Fruit fly (Drosophila melanogaster) whole organism, embryonic: Measurements from ENCODE around the gene CG10365.

Experiments
- BEAF-32 ChIP-seq: fragments of 200-800 bp; sonication (Bioruptor generic); optimal IDR thresholded peaks from 3 replicates; lab custom pipeline; 2017; ENCODE audit warnings: missing biosample characterization, missing genetic modification characterization, mild to moderate bottlenecking, moderate library complexity, missing genetic modification reagents
- BtbVII ChIP-seq: fragments of 200-800 bp; sonication (Bioruptor generic); optimal IDR thresholded peaks from 3 replicates; lab custom pipeline; 2017; ENCODE audit warnings: missing biosample characterization, mild to moderate bottlenecking, missing genetic modification characterization
- C15 ChIP-seq: fragments of 200-800 bp; sonication (Bioruptor generic); IDR thresholded peaks from 3 replicates; pipeline ENCODE4 v1.3.6; 2022; ENCODE audit warnings: missing biosample characterization, missing genetic modification characterization
- CG10147 ChIP-seq: fragments of 200-800 bp; sonication (Bioruptor generic); optimal IDR thresholded peaks from 2 replicates; lab custom pipeline; 2019; ENCODE audit warnings: missing biosample characterization, mild to moderate bottlenecking, missing genetic modification characterization, moderate library complexity
- CG10274 ChIP-seq: fragments of 200-800 bp; sonication (Bioruptor generic); optimal IDR thresholded peaks from 3 replicates; lab custom pipeline; 2017; ENCODE audit warnings: missing biosample characterization, mild to moderate bottlenecking, missing genetic modification characterization
- CG10321 ChIP-seq: fragments of 200-800 bp; sonication (Bioruptor generic); IDR thresholded peaks from 2 replicates; pipeline ENCODE4 v1.3.6; 2022; ENCODE audit warnings: missing biosample characterization, missing genetic modification characterization
- CG10431 ChIP-seq: fragments of 200-800 bp; sonication (Bioruptor generic); optimal IDR thresholded peaks from 3 replicates; lab custom pipeline; 2018; ENCODE audit warnings: missing biosample characterization, mild to moderate bottlenecking, missing genetic modification characterization
- CG13287 ChIP-seq: fragments of 200-800 bp; sonication (Bioruptor generic); IDR thresholded peaks from 2 replicates; pipeline ENCODE4 v1.3.6; 2022; ENCODE audit warnings: missing biosample characterization, missing genetic modification characterization; ENCODE audit not compliant: partially characterized antibody
- CG13624 ChIP-seq: fragments of 200-800 bp; sonication (Bioruptor generic); optimal IDR thresholded peaks from 2 replicates; lab custom pipeline; 2016; ENCODE audit warnings: missing biosample characterization, missing genetic modification characterization
- CG18476 ChIP-seq: fragments of 200-800 bp; sonication (Bioruptor generic); optimal IDR thresholded peaks from 2 replicates; lab custom pipeline; 2016; ENCODE audit warnings: missing biosample characterization, mild to moderate bottlenecking, missing genetic modification characterization
- CG18599 ChIP-seq: fragments of 200-800 bp; sonication (Bioruptor generic); optimal IDR thresholded peaks from 3 replicates; lab custom pipeline; 2017; ENCODE audit warnings: missing biosample characterization, missing genetic modification characterization, mild to moderate bottlenecking, moderate library complexity, missing genetic modification reagents
- CG18764 ChIP-seq: fragments of 200-800 bp; sonication (Bioruptor generic); optimal IDR thresholded peaks from 3 replicates; lab custom pipeline; 2016; ENCODE audit warnings: missing biosample characterization, missing genetic modification characterization
- CG2116 ChIP-seq: fragments of 200-800 bp; sonication (Bioruptor generic); optimal IDR thresholded peaks from 3 replicates; lab custom pipeline; 2018; ENCODE audit warnings: missing biosample characterization, mild to moderate bottlenecking, missing genetic modification characterization
- CG2120 ChIP-seq: fragments of 200-800 bp; sonication (Bioruptor generic); optimal IDR thresholded peaks from 3 replicates; lab custom pipeline; 2016; ENCODE audit warnings: missing biosample characterization, missing genetic modification characterization
- CG2202 ChIP-seq: fragments of 200-800 bp; sonication (Bioruptor generic); optimal IDR thresholded peaks from 2 replicates; lab custom pipeline; 2018; ENCODE audit warnings: missing biosample characterization, mild to moderate bottlenecking, missing genetic modification characterization
- CG31224 ChIP-seq: fragments of 200-800 bp; sonication (Bioruptor generic); IDR thresholded peaks from 2 replicates; pipeline ENCODE4 v1.3.6; 2022; ENCODE audit warnings: missing biosample characterization, missing genetic modification characterization
- CG31365 ChIP-seq: fragments of 200-800 bp; sonication (Bioruptor generic); optimal IDR thresholded peaks from 2 replicates; lab custom pipeline; 2018; ENCODE audit warnings: missing biosample characterization, mild to moderate bottlenecking, missing genetic modification characterization
- CG34376 ChIP-seq: fragments of 200-800 bp; sonication (Bioruptor generic); optimal IDR thresholded peaks from 2 replicates; lab custom pipeline; 2018; ENCODE audit warnings: missing biosample characterization, mild to moderate bottlenecking, missing genetic modification characterization
- CG34422 ChIP-seq: fragments of 200-800 bp; sonication (Bioruptor generic); IDR thresholded peaks from 3 replicates; pipeline ENCODE4 v1.3.6; 2022; ENCODE audit warnings: missing biosample characterization, missing genetic modification characterization
- CG42726 ChIP-seq: fragments of 200-800 bp; sonication (Bioruptor generic); IDR thresholded peaks from 2 replicates; pipeline ENCODE4 v1.3.6; 2022; ENCODE audit warnings: missing biosample characterization, missing genetic modification characterization; ENCODE audit not compliant: partially characterized antibody
- CG4820 ChIP-seq: fragments of 200-800 bp; sonication (Bioruptor generic); optimal IDR thresholded peaks from 3 replicates; lab custom pipeline; 2016; ENCODE audit warnings: missing biosample characterization, missing genetic modification characterization
- CG5180 ChIP-seq: fragments of 200-800 bp; sonication (Bioruptor generic); optimal IDR thresholded peaks from 3 replicates; lab custom pipeline; 2017; ENCODE audit warnings: missing biosample characterization, missing genetic modification characterization, mild to moderate bottlenecking, moderate library complexity, missing genetic modification reagents
- CG8765 ChIP-seq: fragments of 200-800 bp; sonication (Bioruptor generic); IDR thresholded peaks from 2 replicates; pipeline ENCODE4 v1.3.6; 2022; ENCODE audit warnings: missing biosample characterization, missing genetic modification characterization
- CG9609 ChIP-seq: fragments of 200-800 bp; sonication (Bioruptor generic); optimal IDR thresholded peaks from 3 replicates; lab custom pipeline; 2016; ENCODE audit warnings: missing biosample characterization, missing genetic modification characterization
- CG9876 ChIP-seq: fragments of 200-800 bp; sonication (Bioruptor generic); optimal IDR thresholded peaks from 2 replicates; lab custom pipeline; 2016; ENCODE audit warnings: missing biosample characterization, missing genetic modification characterization
- Dip3 ChIP-seq: fragments of 200-800 bp; sonication (Bioruptor generic); optimal IDR thresholded peaks from 3 replicates; lab custom pipeline; 2016; ENCODE audit warnings: missing biosample characterization, missing genetic modification characterization
- Dref ChIP-seq: fragments of 200-800 bp; sonication (Bioruptor generic); IDR thresholded peaks from 2 replicates; pipeline ENCODE4 v1.3.6; 2022; ENCODE audit warnings: missing biosample characterization, missing genetic modification characterization
- ERR ChIP-seq: fragments of 200-800 bp; sonication (Bioruptor generic); optimal IDR thresholded peaks from 2 replicates; lab custom pipeline; 2016; ENCODE audit warnings: missing biosample characterization, missing genetic modification characterization
- Eip74EF ChIP-seq, 2 experiments: fragments of 200-800 bp in 1 of 2; fragments of >200 bp in 1 of 2; sonication (Bioruptor generic) in 1 of 2; optimal IDR thresholded peaks; 2 replicates each; lab custom pipeline; 2017 to 2019; ENCODE audit warnings: missing biosample characterization in 2 of 2, missing genetic modification characterization in 2 of 2, mild to moderate bottlenecking in 1 of 2, moderate library complexity in 1 of 2
- HLHmδ ChIP-seq: fragments of 200-800 bp; sonication (Bioruptor generic); optimal IDR thresholded peaks from 2 replicates; lab custom pipeline; 2018; ENCODE audit warnings: missing biosample characterization, mild to moderate bottlenecking, missing genetic modification characterization, moderate library complexity
- Hand ChIP-seq: fragments of 200-800 bp; sonication (Bioruptor generic); optimal IDR thresholded peaks from 2 replicates; lab custom pipeline; 2017; ENCODE audit warnings: mild to moderate bottlenecking, missing biosample characterization, missing genetic modification reagents, missing genetic modification characterization
- Hsf ChIP-seq: fragments of 200-800 bp; sonication (Bioruptor generic); optimal IDR thresholded peaks from 3 replicates; lab custom pipeline; 2016; ENCODE audit warnings: missing biosample characterization, missing genetic modification characterization
- Jarid2 ChIP-seq: fragments of 200-800 bp; sonication (Bioruptor generic); optimal IDR thresholded peaks from 3 replicates; lab custom pipeline; 2017; ENCODE audit warnings: mild to moderate bottlenecking, missing biosample characterization, missing genetic modification reagents, missing genetic modification characterization
- Oli ChIP-seq: fragments of 200-800 bp; sonication (Bioruptor generic); optimal IDR thresholded peaks from 2 replicates; lab custom pipeline; 2018; ENCODE audit warnings: missing biosample characterization, mild to moderate bottlenecking, missing genetic modification characterization, moderate library complexity
- Six4 ChIP-seq: fragments of 200-800 bp; sonication (Bioruptor generic); optimal IDR thresholded peaks from 2 replicates; lab custom pipeline; 2016; ENCODE audit warnings: missing biosample characterization, missing genetic modification characterization
- Sox100B ChIP-seq: fragments of 200-800 bp; sonication (Bioruptor generic); optimal IDR thresholded peaks from 3 replicates; lab custom pipeline; 2018; ENCODE audit warnings: missing biosample characterization, mild to moderate bottlenecking, missing genetic modification characterization
- Xrp1 ChIP-seq: fragments of 200-800 bp; sonication (Bioruptor generic); IDR thresholded peaks from 2 replicates; pipeline ENCODE4 v1.3.6; 2022; ENCODE audit warnings: missing biosample characterization, missing genetic modification characterization
- bowl ChIP-seq: fragments of 200-800 bp; sonication (Bioruptor generic); IDR thresholded peaks from 2 replicates; pipeline ENCODE4 v1.3.6; 2022; ENCODE audit warnings: missing biosample characterization, missing genetic modification characterization
- crp ChIP-seq, 2 experiments: fragments of 200-800 bp; sonication (Bioruptor generic); optimal IDR thresholded peaks; 2 replicates in 1 of 2; 3 replicates in 1 of 2; lab custom pipeline; 2017; ENCODE audit warnings: missing biosample characterization in 2 of 2, missing genetic modification characterization in 2 of 2, mild to moderate bottlenecking in 1 of 2, moderate library complexity in 1 of 2
- dmrt99B ChIP-seq: fragments of 200-800 bp; sonication (Bioruptor generic); optimal IDR thresholded peaks from 2 replicates; lab custom pipeline; 2018; ENCODE audit warnings: missing biosample characterization, mild to moderate bottlenecking, missing genetic modification characterization, moderate library complexity
- en ChIP-seq: fragments of 200-800 bp; sonication (Bioruptor generic); optimal IDR thresholded peaks from 2 replicates; lab custom pipeline; 2016; ENCODE audit warnings: missing biosample characterization, missing genetic modification characterization
- esg ChIP-seq: fragments of 200-800 bp; sonication (Bioruptor generic); conservative IDR thresholded peaks from 2 replicates; pipeline ENCODE4 v1.3.6; 2022; ENCODE audit warnings: missing biosample characterization, missing genetic modification characterization
- nerfin-2 ChIP-seq: fragments of 200-800 bp; sonication (Bioruptor generic); IDR thresholded peaks from 2 replicates; pipeline ENCODE4 v1.3.6; 2022; ENCODE audit warnings: missing biosample characterization, missing genetic modification characterization; ENCODE audit not compliant: partially characterized antibody
- pan ChIP-seq, 4 experiments: fragments of >200 bp in 3 of 4; fragments of 200-800 bp in 1 of 4; sonication (Bioruptor generic) in 1 of 4; optimal IDR thresholded peaks in 3 of 4; IDR thresholded peaks in 1 of 4; 2 replicates each; pipeline versions ENCODE4 v1.3.6 to Lab custom; 2017 to 2022; ENCODE audit warnings: missing biosample characterization in 2 of 4, missing genetic modification characterization in 2 of 4, mixed read lengths in 1 of 4
- prd ChIP-seq, 3 experiments: fragments of >200 bp in 2 of 3; fragments of 200-800 bp in 1 of 3; sonication (Bioruptor generic) in 1 of 3; optimal IDR thresholded peaks in 2 of 3; IDR thresholded peaks in 1 of 3; 2 replicates in 2 of 3; 3 replicates in 1 of 3; pipeline versions ENCODE4 v1.3.6 to Lab custom; 2017 to 2022; ENCODE audit warnings: missing biosample characterization in 1 of 3, missing genetic modification characterization in 1 of 3
- repo ChIP-seq: fragments of 200-800 bp; sonication (Bioruptor generic); optimal IDR thresholded peaks from 2 replicates; lab custom pipeline; 2016; ENCODE audit warnings: missing biosample characterization, missing genetic modification characterization
- sna ChIP-seq: fragments of 200-800 bp; sonication (Bioruptor generic); IDR thresholded peaks from 2 replicates; pipeline ENCODE4 v1.3.6; 2022; ENCODE audit warnings: missing biosample characterization, missing genetic modification characterization; ENCODE audit not compliant: partially characterized antibody

The CG10365 gene

dm6 chr3R:23722680-23723372, at the start of gene CG10365 (continued):
- peak; percentile 95 for TF ChIP-seq CG18599 (GFP tag; lab: Kevin White, UChicago)
- TF ChIP-seq CG13624 (GFP tag; lab: Kevin White, UChicago): no peak
- TF ChIP-seq repo (GFP tag; lab: Kevin White, UChicago): no peak
- no peak for TF ChIP-seq sna (GFP tag; lab: Robert Waterston, UW)
- TF ChIP-seq CG34422 (GFP tag; lab: Robert Waterston, UW): peak; percentile 76
- peak in 1 of 2 experiments; percentile 46 for TF ChIP-seq crp (GFP tag; optimal IDR thresholded peaks at IDR 0.05; lab: Kevin White, UChicago)
- TF ChIP-seq BtbVII (GFP tag; lab: Kevin White, UChicago): peak; percentile 89
- TF ChIP-seq CG18764 (GFP tag; lab: Kevin White, UChicago): peak; percentile 56
- no peak for TF ChIP-seq ERR
- TF ChIP-seq CG34376 (GFP tag; lab: Kevin White, UChicago): peak; percentile 22
- TF ChIP-seq CG10321 (GFP tag; lab: Robert Waterston, UW): peak; percentile 32; the same call in 1 of the 2 replicates
- TF ChIP-seq CG9876 (GFP tag; lab: Kevin White, UChicago): no peak
- TF ChIP-seq CG2120 (GFP tag; lab: Kevin White, UChicago): peak; percentile 81
- no peak for TF ChIP-seq CG8765 (GFP tag; lab: Robert Waterston, UW)
- TF ChIP-seq CG10147 (GFP tag; lab: Kevin White, UChicago): peak; percentile 94
- peak; percentile 85 for TF ChIP-seq Oli
- no peak for TF ChIP-seq Dref (GFP tag; lab: Robert Waterston, UW)
- no peak for TF ChIP-seq CG31224 (GFP tag; lab: Robert Waterston, UW)
- TF ChIP-seq Sox100B: peak; percentile 93
- TF ChIP-seq pan (optimal IDR thresholded peaks at IDR 0.05; lab: Kevin White, UChicago): no peak
- peak in 1 of 2 experiments; percentile 93 for TF ChIP-seq pan (GFP tag; optimal IDR thresholded peaks at IDR 0.05 in 1 of 2, IDR thresholded peaks at IDR 0.05 in 1 of 2)
- TF ChIP-seq esg (GFP tag; lab: Robert Waterston, UW): peak; percentile 86
- TF ChIP-seq prd (optimal IDR thresholded peaks at IDR 0.05; lab: Kevin White, UChicago): no peak
- peak; percentile 77 for TF ChIP-seq prd (GFP tag; IDR thresholded peaks at IDR 0.05; lab: Robert Waterston, UW)
- peak; percentile 58 for TF ChIP-seq CG18476 (GFP tag; lab: Kevin White, UChicago)
- TF ChIP-seq Jarid2: no peak
- TF ChIP-seq BEAF-32 (GFP tag; lab: Kevin White, UChicago): no peak
- no peak for TF ChIP-seq Dip3
- peak; percentile 86 for TF ChIP-seq Xrp1 (GFP tag; lab: Robert Waterston, UW)
- no peak for TF ChIP-seq en
- peak in 1 of 2 experiments; percentile 93 for TF ChIP-seq Eip74EF (GFP tag; optimal IDR thresholded peaks at IDR 0.05; lab: Kevin White, UChicago)
- TF ChIP-seq CG42726 (GFP tag; lab: Robert Waterston, UW): no peak
- peak; percentile 95 for TF ChIP-seq dmrt99B
- peak; percentile 70 for TF ChIP-seq CG5180 (GFP tag; lab: Kevin White, UChicago)
- no peak for TF ChIP-seq nerfin-2
- no peak for TF ChIP-seq CG10431 (GFP tag; lab: Kevin White, UChicago)
- TF ChIP-seq CG13287 (GFP tag; lab: Robert Waterston, UW): no peak
- no peak for TF ChIP-seq CG2202 (tag; lab: Kevin White, UChicago)
- TF ChIP-seq CG10274 (GFP tag; lab: Kevin White, UChicago): no peak
- TF ChIP-seq C15 (GFP tag; lab: Robert Waterston, UW): peak; percentile 62; the same call in 2 of the 3 replicates
- no peak for TF ChIP-seq HLHmδ
- TF ChIP-seq CG9609: no peak
- TF ChIP-seq Hand (GFP tag; lab: Kevin White, UChicago): peak; percentile 88
- peak; percentile 49 for TF ChIP-seq Six4 (GFP tag; lab: Kevin White, UChicago)
- TF ChIP-seq Hsf (GFP tag; lab: Kevin White, UChicago): peak; percentile 38
- TF ChIP-seq CG2116 (GFP tag; lab: Kevin White, UChicago): peak; percentile 56
- TF ChIP-seq CG31365 (tag; lab: Kevin White, UChicago): no peak
- peak; percentile 67; the same call in 1 of the 2 replicates for TF ChIP-seq bowl
- TF ChIP-seq CG4820 (GFP tag; lab: Kevin White, UChicago): peak; percentile 49
